Fruit fly (Drosophila melanogaster) whole organism, embryonic: ENCODE measurements around the gene CG31064.

ENCODE experiments used
- CG11504 ChIP-seq: fragments of 200-800 bp; sonication (Bioruptor generic); optimal IDR thresholded peaks from 3 replicates; lab custom pipeline; 2019; ENCODE audit warnings: missing biosample characterization, mild to moderate bottlenecking, missing genetic modification characterization, moderate library complexity
- CG12071 ChIP-seq: fragments of 200-800 bp; sonication (Bioruptor generic); optimal IDR thresholded peaks from 3 replicates; lab custom pipeline; 2018; ENCODE audit warnings: missing biosample characterization, mild to moderate bottlenecking, missing genetic modification characterization
- CG2116 ChIP-seq: fragments of 200-800 bp; sonication (Bioruptor generic); optimal IDR thresholded peaks from 3 replicates; lab custom pipeline; 2018; ENCODE audit warnings: missing biosample characterization, mild to moderate bottlenecking, missing genetic modification characterization
- CG4820 ChIP-seq: fragments of 200-800 bp; sonication (Bioruptor generic); optimal IDR thresholded peaks from 3 replicates; lab custom pipeline; 2016; ENCODE audit warnings: missing biosample characterization, missing genetic modification characterization
- Opbp ChIP-seq: fragments of 200-800 bp; sonication (Bioruptor generic); IDR thresholded peaks from 3 replicates; pipeline ENCODE4 v1.3.6; 2022; ENCODE audit warnings: missing biosample characterization, missing genetic modification characterization; ENCODE audit not compliant: partially characterized antibody
- Ravus ChIP-seq: fragments of 200-800 bp; sonication (Bioruptor generic); IDR thresholded peaks from 2 replicates; pipeline ENCODE4 v1.3.6; 2022; ENCODE audit warnings: missing biosample characterization, missing genetic modification characterization
- Spps ChIP-seq: fragments of 200-800 bp; sonication (Bioruptor generic); optimal IDR thresholded peaks from 2 replicates; lab custom pipeline; 2018; ENCODE audit warnings: missing biosample characterization, mild to moderate bottlenecking, missing genetic modification characterization
- bowl ChIP-seq: fragments of 200-800 bp; sonication (Bioruptor generic); IDR thresholded peaks from 2 replicates; pipeline ENCODE4 v1.3.6; 2022; ENCODE audit warnings: missing biosample characterization, missing genetic modification characterization
- h ChIP-seq: fragments of >200 bp; optimal IDR thresholded peaks from 2 replicates; lab custom pipeline; 2017
- nau ChIP-seq: fragments of 200-800 bp; sonication (Bioruptor generic); optimal IDR thresholded peaks from 3 replicates; lab custom pipeline; 2017; ENCODE audit warnings: missing biosample characterization, mild to moderate bottlenecking, missing genetic modification characterization, missing genetic modification reagents
- nmo ChIP-seq: fragments of 200-800 bp; sonication (Bioruptor generic); optimal IDR thresholded peaks from 2 replicates; lab custom pipeline; 2018; ENCODE audit warnings: missing biosample characterization, mild to moderate bottlenecking, missing genetic modification characterization, moderate library complexity

DNA sequence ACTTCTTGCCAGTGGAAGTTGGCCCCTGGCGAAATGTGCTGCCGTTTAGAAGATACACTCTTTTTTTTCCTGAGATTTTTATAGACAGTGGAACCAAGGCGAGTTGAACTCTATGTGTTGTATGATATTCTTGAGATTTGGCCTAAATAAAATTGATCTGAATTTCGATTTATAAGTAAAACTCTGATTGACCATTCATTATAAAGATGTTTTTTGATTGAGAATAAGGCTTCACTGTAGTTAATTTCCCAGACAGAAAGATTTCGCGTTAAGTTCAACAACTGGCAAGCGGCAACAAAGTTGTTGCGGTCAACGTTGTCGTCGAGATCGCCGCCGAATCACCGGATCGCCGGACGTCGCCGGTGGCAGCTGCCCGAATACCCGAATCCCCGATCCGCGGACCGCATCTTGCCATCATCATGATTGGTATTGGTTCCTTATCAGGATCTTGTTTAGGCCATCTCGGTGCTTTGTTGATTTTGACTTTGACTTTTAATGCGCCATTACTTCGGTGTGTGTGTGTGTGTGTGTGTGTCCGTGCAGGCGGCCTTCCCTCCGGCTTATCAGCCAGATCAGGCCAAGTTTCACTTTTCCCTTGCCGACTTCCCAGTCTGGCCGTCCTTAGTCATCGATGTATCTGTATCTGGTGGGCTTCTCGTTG is 16.7 kb downstream of the CG31064 start:
- TF ChIP-seq CG11504 (tag; lab: Kevin White, UChicago) (no peak), CG2116 (GFP tag; lab: Kevin White, UChicago) (no peak), Opbp (GFP tag; lab: Robert Waterston, UW) (no peak), Spps (tag; lab: Kevin White, UChicago) (no peak), CG4820 (GFP tag; lab: Kevin White, UChicago) (no peak), nmo (GFP tag; lab: Kevin White, UChicago) (no peak), nau (no peak), h (lab: Kevin White, UChicago) (no peak), bowl (GFP tag; lab: Robert Waterston, UW) (no peak), Ravus (GFP tag; lab: Robert Waterston, UW) (no peak), CG12071 (GFP tag; lab: Kevin White, UChicago) (no peak)
